Worm (Caenorhabditis elegans) whole organism, L1 larva: ENCODE results near the gene spe-39.

Experiments used
- alr-1 ChIP-seq: fragments of 200-800 bp; sonication (Bioruptor generic); optimal IDR thresholded peaks from 2 replicates; lab custom pipeline; 2018; ENCODE audit warnings: borderline replicate concordance, mild to moderate bottlenecking, missing genetic modification characterization, missing compliant biosample characterization
- fos-1 ChIP-seq: fragments of 150-350 bp; optimal IDR thresholded peaks from 2 replicates; lab custom pipeline; 2014; ENCODE audit warnings: missing biosample characterization, missing genetic modification characterization
- mdl-1 ChIP-seq, 2 experiments: fragments of 150-350 bp; optimal IDR thresholded peaks; 2 replicates each; lab custom pipeline; 2014 to 2017; ENCODE audit warnings: missing biosample characterization in 2 of 2, missing genetic modification characterization in 2 of 2, inconsistent platforms in 1 of 2
- nhr-237 ChIP-seq: fragments of 150-350 bp; optimal IDR thresholded peaks from 2 replicates; lab custom pipeline; 2014; ENCODE audit warnings: missing biosample characterization, missing genetic modification characterization
- nhr-85 ChIP-seq: sonication (generic microtip); peaks from one replicate; lab custom pipeline; 2016; ENCODE audit warnings: missing genetic modification characterization, inconsistent platforms, missing compliant biosample characterization
- tbx-2 ChIP-seq: sonication (generic microtip); optimal IDR thresholded peaks from 2 replicates; lab custom pipeline; 2016; ENCODE audit warnings: missing genetic modification characterization, missing compliant biosample characterization
- unc-98 ChIP-seq: fragments of 200-800 bp; sonication (Bioruptor generic); IDR thresholded peaks from 2 replicates; pipeline ENCODE4 v1.3.6; 2022; ENCODE audit warnings: missing genetic modification characterization, missing compliant biosample characterization

DNA sequence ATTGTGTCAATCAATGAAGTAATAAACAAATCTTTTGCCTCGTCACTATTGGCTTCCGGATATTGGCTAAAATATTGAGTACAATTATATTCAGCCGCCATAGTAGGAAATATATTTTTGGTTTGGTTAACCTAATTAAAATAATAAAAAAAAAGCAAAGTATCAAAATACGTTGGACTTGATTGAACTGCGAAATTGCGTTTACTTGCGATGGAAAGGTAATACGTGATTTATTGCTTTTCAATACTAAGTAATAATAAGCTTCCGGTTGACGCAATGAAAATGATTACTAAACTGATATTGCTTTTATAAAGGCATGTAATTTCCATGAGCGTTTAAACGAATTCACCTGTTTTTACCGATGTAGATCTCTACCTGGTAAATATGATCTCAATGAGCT lies 14.3 kb downstream of the spe-39 start, which contains the start of gene dmsr-9:
- no peak for TF ChIP-seq mdl-1 (tag; optimal IDR thresholded peaks at IDR 0.05; lab: Kevin White, UChicago)
- TF ChIP-seq fos-1 (tag; lab: Kevin White, UChicago), result no peak
- TF ChIP-seq nhr-237 (tag; lab: Kevin White, UChicago), result no peak
- no peak for TF ChIP-seq alr-1 (tag; lab: Kevin White, UChicago)
- no peak for TF ChIP-seq nhr-85 (tag; lab: Kevin White, UChicago)
- TF ChIP-seq tbx-2 (tag; lab: Kevin White, UChicago), result no peak
- no peak for TF ChIP-seq unc-98 (GFP tag; lab: Robert Waterston, UW)
